Fruit fly (Drosophila melanogaster) whole organism, pupa: ENCODE measurements around the gene Nadsyn.

Experiments
- CG10348 ChIP-seq: fragments of 200-800 bp; sonication (Bioruptor generic); IDR thresholded peaks from 2 replicates; pipeline ENCODE4 v1.3.6; 2022; ENCODE audit warnings: missing biosample characterization, missing genetic modification characterization
- CG12605 ChIP-seq: fragments of 200-800 bp; sonication (Bioruptor generic); IDR thresholded peaks from 2 replicates; pipeline ENCODE4 v1.3.6; 2022; ENCODE audit warnings: missing biosample characterization, missing genetic modification characterization
- CG13204 ChIP-seq: fragments of 200-800 bp; sonication (Bioruptor generic); optimal IDR thresholded peaks from 2 replicates; lab custom pipeline; 2018; ENCODE audit warnings: missing biosample characterization, mild to moderate bottlenecking, missing genetic modification characterization, moderate library complexity
- CG14655 ChIP-seq: fragments of 200-800 bp; sonication (Bioruptor generic); optimal IDR thresholded peaks from 3 replicates; lab custom pipeline; 2017; ENCODE audit warnings: mild to moderate bottlenecking, missing biosample characterization, missing genetic modification reagents, missing genetic modification characterization
- CG15710 ChIP-seq: fragments of 200-800 bp; sonication (Bioruptor generic); optimal IDR thresholded peaks from 2 replicates; lab custom pipeline; 2018; ENCODE audit warnings: missing biosample characterization, mild to moderate bottlenecking, missing genetic modification characterization, moderate library complexity
- CG17806 ChIP-seq: fragments of 200-800 bp; sonication (Bioruptor generic); optimal IDR thresholded peaks from 2 replicates; lab custom pipeline; 2018; ENCODE audit warnings: missing biosample characterization, mild to moderate bottlenecking, missing genetic modification characterization, moderate library complexity
- CG32121 ChIP-seq: fragments of 200-800 bp; sonication (Bioruptor generic); IDR thresholded peaks from 2 replicates; pipeline ENCODE4 v1.3.6; 2022; ENCODE audit warnings: missing biosample characterization, missing genetic modification characterization
- CG34367 ChIP-seq: fragments of 200-800 bp; sonication (Bioruptor generic); optimal IDR thresholded peaks from 2 replicates; lab custom pipeline; 2018; ENCODE audit warnings: missing biosample characterization, mild to moderate bottlenecking, missing genetic modification characterization
- CG4496 ChIP-seq: fragments of 200-800 bp; sonication (Bioruptor generic); IDR thresholded peaks from 3 replicates; pipeline ENCODE4 v1.3.6; 2022; ENCODE audit warnings: missing biosample characterization, missing genetic modification characterization
- CG8159 ChIP-seq: fragments of 200-800 bp; sonication (Bioruptor generic); optimal IDR thresholded peaks from 3 replicates; lab custom pipeline; 2018; ENCODE audit warnings: missing biosample characterization, mild to moderate bottlenecking, missing genetic modification characterization, moderate library complexity
- CG8301 ChIP-seq: fragments of 200-800 bp; sonication (Bioruptor generic); optimal IDR thresholded peaks from 2 replicates; lab custom pipeline; 2018; ENCODE audit warnings: missing biosample characterization, mild to moderate bottlenecking, missing genetic modification characterization
- CG9948 ChIP-seq: fragments of 200-800 bp; sonication (Bioruptor generic); optimal IDR thresholded peaks from 2 replicates; lab custom pipeline; 2018; ENCODE audit warnings: missing biosample characterization, mild to moderate bottlenecking, missing genetic modification characterization, moderate library complexity
- D1 ChIP-seq: fragments of 200-800 bp; sonication (Bioruptor generic); optimal IDR thresholded peaks from 2 replicates; lab custom pipeline; 2018; ENCODE audit warnings: missing biosample characterization, mild to moderate bottlenecking, missing genetic modification characterization, moderate library complexity
- EcR ChIP-seq: fragments of 200-800 bp; sonication (Bioruptor generic); optimal IDR thresholded peaks from 3 replicates; lab custom pipeline; 2019; ENCODE audit warnings: missing biosample characterization, missing genetic modification characterization, mild to moderate bottlenecking, moderate library complexity, missing genetic modification reagents
- Ets98B ChIP-seq: fragments of 200-800 bp; sonication (Bioruptor generic); IDR thresholded peaks from 2 replicates; pipeline ENCODE4 v1.3.6; 2022; ENCODE audit warnings: missing biosample characterization, missing genetic modification characterization
- Pif1A ChIP-seq: fragments of 200-800 bp; sonication (Bioruptor generic); optimal IDR thresholded peaks from 3 replicates; lab custom pipeline; 2016; ENCODE audit warnings: missing biosample characterization, missing genetic modification characterization
- Pif1B ChIP-seq: fragments of 200-800 bp; sonication (Bioruptor generic); optimal IDR thresholded peaks from 3 replicates; lab custom pipeline; 2016; ENCODE audit warnings: missing biosample characterization, missing genetic modification characterization
- Snoo ChIP-seq: fragments of 200-800 bp; sonication (Bioruptor generic); optimal IDR thresholded peaks from 3 replicates; lab custom pipeline; 2017; ENCODE audit warnings: missing biosample characterization, mild to moderate bottlenecking, missing genetic modification characterization, inconsistent platforms
- fd96Ca ChIP-seq: fragments of 200-800 bp; sonication (Bioruptor generic); IDR thresholded peaks from 3 replicates; pipeline ENCODE4 v1.3.6; 2022; ENCODE audit warnings: missing biosample characterization, missing genetic modification characterization
- gl ChIP-seq: fragments of 200-800 bp; sonication (Bioruptor generic); optimal IDR thresholded peaks from 2 replicates; lab custom pipeline; 2018; ENCODE audit warnings: missing biosample characterization, mild to moderate bottlenecking, missing genetic modification characterization
- rn ChIP-seq: fragments of 200-800 bp; sonication (Bioruptor generic); IDR thresholded peaks from 2 replicates; pipeline ENCODE4 v1.3.6; 2022; ENCODE audit warnings: missing biosample characterization, missing genetic modification characterization

Nadsyn gene

DNA sequence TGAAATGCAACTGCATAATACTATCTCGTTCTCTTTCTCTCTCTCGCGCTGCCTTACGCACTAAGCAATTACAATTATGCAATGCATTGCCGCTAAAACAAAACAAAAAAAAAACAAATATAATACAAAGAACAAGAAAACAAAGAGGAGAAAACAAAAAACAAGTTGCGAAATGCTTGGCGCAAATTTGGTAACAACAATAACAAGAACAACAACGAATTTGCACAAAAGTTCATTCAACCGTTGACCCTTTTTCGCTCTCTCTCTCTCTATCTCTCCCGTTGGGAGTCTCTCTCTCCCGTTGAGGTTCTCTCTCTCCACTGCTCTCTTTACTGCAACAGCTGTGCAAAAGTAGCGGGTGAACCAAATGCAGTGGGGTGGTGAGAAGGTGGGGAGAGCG lies 29.0 kb upstream of the Nadsyn start:
- no peak for TF ChIP-seq CG15710 (tag; lab: Kevin White, UChicago)
- peak; percentile 99 for TF ChIP-seq EcR (GFP tag; lab: Kevin White, UChicago)
- TF ChIP-seq CG8301 (tag; lab: Kevin White, UChicago) = no peak
- no peak for TF ChIP-seq Pif1A (GFP tag; lab: Kevin White, UChicago)
- no peak; the same call in 1 of the 2 replicates for TF ChIP-seq CG32121
- peak; percentile 59 for TF ChIP-seq Ets98B (GFP tag; lab: Robert Waterston, UW)
- no peak for TF ChIP-seq CG13204 (GFP tag; lab: Kevin White, UChicago)
- no peak for TF ChIP-seq CG10348 (GFP tag; lab: Robert Waterston, UW)

- TF ChIP-seq fd96Ca (GFP tag; lab: Robert Waterston, UW) = no peak
Observed at dm6 chrX:13744599-13745052, 26.5 kb upstream of the Nadsyn start, which contains the start of gene Grip91. Gene Grip91 (minus strand): TSS chrX:13744683.

dm6 chrX:13740992-13741391 lies 22.9 kb upstream of the Nadsyn start:
- TF ChIP-seq CG4496 (GFP tag; lab: Robert Waterston, UW) (no peak), EcR (GFP tag; lab: Kevin White, UChicago) (no peak), CG14655 (GFP tag; lab: Kevin White, UChicago) (no peak), CG32121 (no peak), CG13204 (GFP tag; lab: Kevin White, UChicago) (no peak), CG15710 (tag; lab: Kevin White, UChicago) (no peak)

DNA sequence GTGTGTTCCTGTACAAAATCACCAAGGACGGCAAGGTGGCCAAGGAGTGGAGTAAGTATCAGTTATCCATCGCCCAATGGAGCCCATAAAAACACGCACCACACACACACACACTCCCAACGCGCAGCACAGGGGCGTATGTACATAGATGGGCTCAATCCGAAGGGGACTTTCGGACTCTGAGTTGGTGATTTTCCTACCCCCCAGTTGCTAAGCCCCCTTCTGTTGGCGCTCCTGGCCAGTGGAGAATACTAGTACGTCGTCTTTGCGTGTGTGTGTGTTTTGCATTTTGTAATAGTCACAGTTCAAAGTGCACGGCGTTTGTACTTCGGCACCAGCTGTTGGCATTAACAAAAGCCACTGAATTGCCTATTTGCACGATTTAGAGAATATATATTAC lies 22.0 kb upstream of the Nadsyn start:
- TF ChIP-seq Ets98B (GFP tag; lab: Robert Waterston, UW) (peak; percentile 92), Snoo (tag; lab: Kevin White, UChicago) (peak; percentile 49), CG10348 (GFP tag; lab: Robert Waterston, UW) (peak; percentile 55; the same call in 1 of the 2 replicates), EcR (GFP tag; lab: Kevin White, UChicago) (no peak), CG34367 (peak; percentile 78), CG8301 (tag; lab: Kevin White, UChicago) (peak; percentile 80), CG32121 (peak; percentile 76; the same call in 1 of the 2 replicates), Pif1A (GFP tag; lab: Kevin White, UChicago) (peak; percentile 82), CG4496 (GFP tag; lab: Robert Waterston, UW) (peak; percentile 96), D1 (tag; lab: Kevin White, UChicago) (peak; percentile 40), Pif1B (GFP tag; lab: Kevin White, UChicago) (peak; percentile 84), CG17806 (peak; percentile 77), CG13204 (GFP tag; lab: Kevin White, UChicago) (peak; percentile 83), CG12605 (GFP tag; lab: Robert Waterston, UW) (peak; percentile 73), rn (GFP tag; lab: Robert Waterston, UW) (peak; percentile 76), CG8159 (tag; lab: Kevin White, UChicago) (peak; percentile 74), gl (tag; lab: Kevin White, UChicago) (peak; percentile 80), CG9948 (tag; lab: Kevin White, UChicago) (peak; percentile 69), CG15710 (tag; lab: Kevin White, UChicago) (peak; percentile 78), fd96Ca (GFP tag; lab: Robert Waterston, UW) (peak; percentile 93), CG14655 (GFP tag; lab: Kevin White, UChicago) (peak; percentile 79)
- TF ChIP-seq, all 21 proteins: peak for 20

dm6 chrX:13739411-13739888 lies 21.4 kb upstream of the Nadsyn start, which contains the start of gene CG11151:
Gene CG11151 (plus strand): TSS chrX:13739744.
- peak; percentile 96 for TF ChIP-seq Pif1B (GFP tag; lab: Kevin White, UChicago)
- TF ChIP-seq fd96Ca (GFP tag; lab: Robert Waterston, UW) = peak; percentile 92
- peak; percentile 77 for TF ChIP-seq D1 (tag; lab: Kevin White, UChicago)
- TF ChIP-seq Pif1A (GFP tag; lab: Kevin White, UChicago) = peak; percentile 97
- peak; percentile 94 for TF ChIP-seq CG12605 (GFP tag; lab: Robert Waterston, UW)
- TF ChIP-seq CG13204 (GFP tag; lab: Kevin White, UChicago) = peak; percentile 92
- TF ChIP-seq CG14655 (GFP tag; lab: Kevin White, UChicago) = peak; percentile 97
- peak; percentile 97 for TF ChIP-seq CG9948 (tag; lab: Kevin White, UChicago)
- peak; percentile 85 for TF ChIP-seq rn (GFP tag; lab: Robert Waterston, UW)
- peak; percentile 97 for TF ChIP-seq CG8301 (tag; lab: Kevin White, UChicago)
- TF ChIP-seq CG15710 (tag; lab: Kevin White, UChicago) = peak; percentile 96
- TF ChIP-seq EcR (GFP tag; lab: Kevin White, UChicago) = peak; percentile 35
- TF ChIP-seq CG8159 (tag; lab: Kevin White, UChicago) = peak; percentile 96
- peak; percentile 98 for TF ChIP-seq CG4496 (GFP tag; lab: Robert Waterston, UW)
- TF ChIP-seq Ets98B (GFP tag; lab: Robert Waterston, UW) = peak; percentile 96
- peak; percentile 81 for TF ChIP-seq CG10348 (GFP tag; lab: Robert Waterston, UW)
- TF ChIP-seq CG34367 = peak; percentile 98
- peak; percentile 97 for TF ChIP-seq CG17806
- TF ChIP-seq CG32121 = peak; percentile 95
- TF ChIP-seq gl (tag; lab: Kevin White, UChicago) = peak; percentile 95
- TF ChIP-seq Snoo (tag; lab: Kevin White, UChicago) = peak; percentile 97

DNA sequence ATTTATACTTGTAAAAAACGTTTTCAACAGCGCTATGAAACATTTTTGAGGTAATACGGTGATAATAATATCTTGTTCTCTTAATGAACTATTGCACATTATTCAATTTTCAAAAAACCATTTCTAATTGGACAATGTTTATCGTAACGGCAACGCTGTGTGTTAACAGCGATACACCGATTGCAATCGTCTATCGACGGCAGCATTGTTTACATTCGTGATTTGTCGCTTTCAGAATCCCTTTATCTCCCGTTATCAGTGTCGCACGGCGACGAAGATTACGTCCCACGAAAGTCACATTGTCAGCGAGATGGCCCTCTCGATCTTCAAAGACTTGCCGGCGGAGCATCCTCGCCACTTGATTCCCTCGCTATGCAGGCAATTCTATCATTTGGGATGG lies 19.9 kb upstream of the Nadsyn start, which contains the start of gene CG11134:
Gene CG11134 (plus strand): TSS at position 4 of the 400 bp plus-strand sequence.
- TF ChIP-seq rn (GFP tag; lab: Robert Waterston, UW) (no peak), D1 (tag; lab: Kevin White, UChicago) (no peak), CG34367 (no peak), CG8301 (tag; lab: Kevin White, UChicago) (no peak), CG15710 (tag; lab: Kevin White, UChicago) (no peak), CG13204 (GFP tag; lab: Kevin White, UChicago) (no peak), CG9948 (tag; lab: Kevin White, UChicago) (no peak), EcR (GFP tag; lab: Kevin White, UChicago) (no peak), Ets98B (GFP tag; lab: Robert Waterston, UW) (no peak), CG32121 (no peak), CG14655 (GFP tag; lab: Kevin White, UChicago) (no peak), gl (tag; lab: Kevin White, UChicago) (no peak), Pif1B (GFP tag; lab: Kevin White, UChicago) (no peak), Pif1A (GFP tag; lab: Kevin White, UChicago) (no peak), CG17806 (no peak), CG4496 (GFP tag; lab: Robert Waterston, UW) (no peak), CG8159 (tag; lab: Kevin White, UChicago) (no peak)
